Fruit fly (Drosophila melanogaster) whole organism, prepupa: Measurements from ENCODE around the gene CG33700.
A peak's percentile ranks its signal among the peaks of the same experiment; 100 is the strongest.

Experiments
- Blimp-1 ChIP-seq: fragments of 200-800 bp; sonication (Bioruptor generic); optimal IDR thresholded peaks from 3 replicates; lab custom pipeline; 2017; ENCODE audit warnings: missing biosample characterization, missing genetic modification characterization, mild to moderate bottlenecking, moderate library complexity, missing genetic modification reagents
- CG10631 ChIP-seq: fragments of 200-800 bp; sonication (Bioruptor generic); optimal IDR thresholded peaks from 2 replicates; lab custom pipeline; 2016; ENCODE audit warnings: missing biosample characterization, missing genetic modification characterization
- CG10669 ChIP-seq: fragments of 200-800 bp; sonication (Bioruptor generic); optimal IDR thresholded peaks from 3 replicates; lab custom pipeline; 2018; ENCODE audit warnings: missing biosample characterization, mild to moderate bottlenecking, missing genetic modification characterization, moderate library complexity
- CG11294 ChIP-seq: fragments of 200-800 bp; sonication (Bioruptor generic); IDR thresholded peaks from 2 replicates; pipeline ENCODE4 v1.3.6; 2022; ENCODE audit warnings: missing biosample characterization, missing genetic modification characterization
- CG11762 ChIP-seq: fragments of 200-800 bp; sonication (Bioruptor generic); optimal IDR thresholded peaks from 3 replicates; lab custom pipeline; 2016; ENCODE audit warnings: missing biosample characterization, missing genetic modification characterization; ENCODE audit not compliant: insufficient read depth
- CG15336 ChIP-seq: fragments of 200-800 bp; sonication (Bioruptor generic); IDR thresholded peaks from 2 replicates; pipeline ENCODE4 v1.3.6; 2022; ENCODE audit warnings: missing biosample characterization, missing genetic modification characterization
- CG16779 ChIP-seq: fragments of 200-800 bp; sonication (Bioruptor generic); optimal IDR thresholded peaks from 3 replicates; lab custom pipeline; 2017; ENCODE audit warnings: missing biosample characterization, mild to moderate bottlenecking, missing genetic modification characterization
- CG3032 ChIP-seq: fragments of 200-800 bp; optimal IDR thresholded peaks from 2 replicates; lab custom pipeline; 2019; ENCODE audit warnings: missing biosample characterization, mild to moderate bottlenecking, missing genetic modification characterization, moderate library complexity
- CG32006 ChIP-seq: fragments of 200-800 bp; sonication (Bioruptor generic); optimal IDR thresholded peaks from 3 replicates; lab custom pipeline; 2017; ENCODE audit warnings: missing biosample characterization, mild to moderate bottlenecking, missing genetic modification characterization
- CG34406 ChIP-seq: fragments of 200-800 bp; sonication (Bioruptor generic); optimal IDR thresholded peaks from 3 replicates; lab custom pipeline; 2016; ENCODE audit warnings: missing biosample characterization, missing genetic modification characterization
- CG4318 ChIP-seq: fragments of 200-800 bp; sonication (Bioruptor generic); optimal IDR thresholded peaks from 3 replicates; lab custom pipeline; 2017; ENCODE audit warnings: missing biosample characterization, mild to moderate bottlenecking, missing genetic modification characterization
- CG6163 ChIP-seq: fragments of 200-800 bp; sonication (Bioruptor generic); IDR thresholded peaks from 3 replicates; pipeline ENCODE4 v1.3.6; 2022; ENCODE audit warnings: missing biosample characterization, missing genetic modification characterization
- CG6792 ChIP-seq: fragments of 200-800 bp; sonication (Bioruptor generic); optimal IDR thresholded peaks from 3 replicates; lab custom pipeline; 2016; ENCODE audit warnings: missing biosample characterization, missing genetic modification characterization
- CG6808 ChIP-seq: fragments of 200-800 bp; sonication (Bioruptor generic); optimal IDR thresholded peaks from 3 replicates; lab custom pipeline; 2017; ENCODE audit warnings: missing biosample characterization, missing genetic modification characterization, mild to moderate bottlenecking, moderate library complexity, missing genetic modification reagents
- CG6854 ChIP-seq: fragments of 200-800 bp; sonication (Bioruptor generic); optimal IDR thresholded peaks from 2 replicates; lab custom pipeline; 2017; ENCODE audit warnings: missing biosample characterization, mild to moderate bottlenecking, missing genetic modification characterization
- CG8119 ChIP-seq: fragments of 200-800 bp; sonication (Bioruptor generic); IDR thresholded peaks from 3 replicates; pipeline ENCODE4 v1.3.6; 2022; ENCODE audit warnings: missing biosample characterization, missing genetic modification characterization
- CG8632 ChIP-seq: fragments of 200-800 bp; sonication (Bioruptor generic); optimal IDR thresholded peaks from 3 replicates; lab custom pipeline; 2016; ENCODE audit warnings: missing biosample characterization, missing genetic modification characterization
- Eip75B ChIP-seq: fragments of 200-800 bp; sonication (Bioruptor generic); optimal IDR thresholded peaks from 3 replicates; lab custom pipeline; 2016; ENCODE audit warnings: missing biosample characterization, missing genetic modification characterization
- Eip78C ChIP-seq: fragments of 200-800 bp; sonication (Bioruptor generic); peaks from one replicate; lab custom pipeline; 2016; ENCODE audit warnings: missing biosample characterization, missing genetic modification characterization
- Eip93F ChIP-seq: fragments of 200-800 bp; sonication (Bioruptor generic); optimal IDR thresholded peaks from 2 replicates; lab custom pipeline; 2016; ENCODE audit warnings: missing biosample characterization, mild to moderate bottlenecking, missing genetic modification characterization
- Ets96B ChIP-seq: fragments of 200-800 bp; optimal IDR thresholded peaks from 2 replicates; lab custom pipeline; 2019; ENCODE audit warnings: missing biosample characterization, mild to moderate bottlenecking, missing genetic modification characterization, moderate library complexity
- Gug ChIP-seq: fragments of 200-800 bp; sonication (Bioruptor generic); IDR thresholded peaks from 2 replicates; pipeline ENCODE4 v1.3.6; 2022; ENCODE audit warnings: missing biosample characterization, missing genetic modification characterization
- Hr38 ChIP-seq: sonication (Bioruptor generic); optimal IDR thresholded peaks from 2 replicates; lab custom pipeline; 2016; ENCODE audit warnings: missing biosample characterization, missing genetic modification characterization
- Hr39 ChIP-seq: fragments of 200-800 bp; sonication (Bioruptor generic); optimal IDR thresholded peaks from 2 replicates; lab custom pipeline; 2016; ENCODE audit warnings: missing biosample characterization, missing genetic modification characterization
- Hr4 ChIP-seq: fragments of 200-800 bp; sonication (Bioruptor generic); optimal IDR thresholded peaks from 3 replicates; lab custom pipeline; 2016; ENCODE audit warnings: missing biosample characterization, missing genetic modification characterization
- Lpt ChIP-seq: fragments of 200-800 bp; sonication (Bioruptor generic); optimal IDR thresholded peaks from 3 replicates; lab custom pipeline; 2016; ENCODE audit warnings: missing biosample characterization, missing genetic modification characterization
- OdsH ChIP-seq: fragments of 200-800 bp; sonication (Bioruptor generic); optimal IDR thresholded peaks from 3 replicates; lab custom pipeline; 2016; ENCODE audit warnings: missing biosample characterization, missing genetic modification characterization
- Smox ChIP-seq: fragments of 200-800 bp; sonication (Bioruptor generic); optimal IDR thresholded peaks from 3 replicates; lab custom pipeline; 2016; ENCODE audit warnings: missing biosample characterization, missing genetic modification characterization
- Sox102F ChIP-seq: fragments of 200-800 bp; sonication (Bioruptor generic); optimal IDR thresholded peaks from 2 replicates; lab custom pipeline; 2016; ENCODE audit warnings: missing biosample characterization, mild to moderate bottlenecking, missing genetic modification characterization
- achi ChIP-seq: fragments of 200-800 bp; sonication (Bioruptor generic); optimal IDR thresholded peaks from 3 replicates; lab custom pipeline; 2016; ENCODE audit warnings: missing biosample characterization, missing genetic modification characterization
- acj6 ChIP-seq: fragments of 200-800 bp; sonication (Bioruptor generic); optimal IDR thresholded peaks from 3 replicates; lab custom pipeline; 2016; ENCODE audit warnings: missing biosample characterization, missing genetic modification characterization
- cyc ChIP-seq: fragments of 200-800 bp; sonication (Bioruptor generic); optimal IDR thresholded peaks from 3 replicates; lab custom pipeline; 2016; ENCODE audit warnings: missing biosample characterization, missing genetic modification characterization
- dsx ChIP-seq: fragments of 200-800 bp; optimal IDR thresholded peaks from 3 replicates; lab custom pipeline; 2019; ENCODE audit warnings: missing biosample characterization, mild to moderate bottlenecking, missing genetic modification characterization, moderate library complexity; ENCODE audit not compliant: poor library complexity, severe bottlenecking
- eg ChIP-seq: fragments of 200-800 bp; sonication (Bioruptor generic); IDR thresholded peaks from 3 replicates; pipeline ENCODE4 v1.3.6; 2022; ENCODE audit warnings: missing biosample characterization, missing genetic modification characterization
- esn ChIP-seq: fragments of 200-800 bp; sonication (Bioruptor generic); optimal IDR thresholded peaks from 2 replicates; lab custom pipeline; 2016; ENCODE audit warnings: missing biosample characterization, mild to moderate bottlenecking, missing genetic modification characterization, moderate library complexity
- fd85E ChIP-seq: fragments of 200-800 bp; sonication (Bioruptor generic); optimal IDR thresholded peaks from 3 replicates; lab custom pipeline; 2016; ENCODE audit warnings: missing biosample characterization, missing genetic modification characterization
- fkh ChIP-seq: fragments of 200-800 bp; sonication (Bioruptor generic); optimal IDR thresholded peaks from 3 replicates; lab custom pipeline; 2017; ENCODE audit warnings: missing biosample characterization, mild to moderate bottlenecking, missing genetic modification characterization, moderate library complexity
- lz ChIP-seq: fragments of 200-800 bp; sonication (Bioruptor generic); optimal IDR thresholded peaks from 3 replicates; lab custom pipeline; 2016; ENCODE audit warnings: missing biosample characterization, missing genetic modification characterization
- pdm3 ChIP-seq: fragments of 200-800 bp; sonication (Bioruptor generic); optimal IDR thresholded peaks from 3 replicates; lab custom pipeline; 2016; ENCODE audit warnings: missing biosample characterization, missing genetic modification characterization
- salr ChIP-seq, 2 experiments: fragments of 200-800 bp; sonication (Bioruptor generic); optimal IDR thresholded peaks; 3 replicates each; lab custom pipeline; 2016 to 2018; ENCODE audit warnings: missing biosample characterization in 2 of 2, missing genetic modification characterization in 2 of 2, mild to moderate bottlenecking in 1 of 2
- spab ChIP-seq: fragments of 200-800 bp; sonication (Bioruptor generic); optimal IDR thresholded peaks from 2 replicates; lab custom pipeline; 2017; ENCODE audit warnings: missing biosample characterization, mild to moderate bottlenecking, missing genetic modification characterization, missing genetic modification reagents
- ss ChIP-seq, 2 experiments: fragments of 200-800 bp; sonication (Bioruptor generic); optimal IDR thresholded peaks; 2 replicates in 1 of 2; 3 replicates in 1 of 2; lab custom pipeline; 2017 to 2018; ENCODE audit warnings: mild to moderate bottlenecking in 2 of 2, missing biosample characterization in 2 of 2, missing genetic modification characterization in 2 of 2, moderate library complexity in 1 of 2
- svp ChIP-seq: fragments of 200-800 bp; sonication (Bioruptor generic); peaks from one replicate; lab custom pipeline; 2016; ENCODE audit warnings: missing biosample characterization, missing genetic modification characterization
- topi ChIP-seq: fragments of 200-800 bp; sonication (Bioruptor generic); optimal IDR thresholded peaks from 3 replicates; lab custom pipeline; 2016; ENCODE audit warnings: missing biosample characterization, missing genetic modification characterization
- vri ChIP-seq: fragments of 200-800 bp; sonication (Bioruptor generic); optimal IDR thresholded peaks from 3 replicates; lab custom pipeline; 2016; ENCODE audit warnings: missing biosample characterization, mild to moderate bottlenecking, missing genetic modification characterization

The CG33700 gene

DNA sequence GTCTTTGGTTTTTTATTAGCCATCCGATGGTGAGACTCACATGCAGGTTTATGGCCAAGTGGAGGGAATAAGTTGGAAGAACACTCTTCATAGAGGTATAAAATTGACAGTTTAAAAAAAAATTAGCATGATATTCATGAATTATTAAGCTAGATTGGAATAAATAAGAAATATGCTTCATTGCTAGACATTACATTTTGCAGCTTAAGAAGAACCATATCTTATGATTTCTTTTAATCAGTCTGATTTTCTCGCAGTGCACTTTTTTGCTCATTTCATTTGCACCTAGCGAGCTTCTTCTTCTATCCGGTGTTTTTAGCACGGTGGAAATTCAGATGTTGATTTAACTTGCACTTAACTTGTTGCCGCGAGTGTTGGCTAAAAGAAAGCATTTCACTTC is 44.5 kb upstream of the CG33700 start (continued):
- TF ChIP-seq vri (no peak), CG3032 (tag; lab: Kevin White, UChicago) (no peak), OdsH (no peak), CG11762 (GFP tag; lab: Kevin White, UChicago) (no peak)

DNA sequence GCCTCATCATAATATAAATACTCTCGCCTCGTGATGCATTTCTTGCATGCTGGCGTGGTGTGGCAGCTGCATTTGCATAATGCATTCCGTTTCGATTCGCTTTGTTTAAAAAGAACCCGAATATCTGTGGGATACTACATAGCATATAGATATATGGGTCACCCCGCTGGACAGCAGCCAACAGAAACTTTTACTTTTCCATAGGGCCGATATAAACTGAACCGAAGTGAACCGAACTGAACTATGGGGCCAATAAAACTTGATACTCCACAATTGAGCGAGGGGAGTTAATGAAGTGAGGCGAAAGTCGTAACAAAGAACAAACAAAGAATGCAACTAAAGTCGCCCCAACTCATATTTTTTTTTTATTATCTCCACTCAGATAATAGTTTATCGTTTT is 43.9 kb upstream of the CG33700 start:
- TF ChIP-seq Eip78C (GFP tag; lab: Kevin White, UChicago) (peak; percentile 8), Lpt (GFP tag; lab: Kevin White, UChicago) (no peak)

DNA sequence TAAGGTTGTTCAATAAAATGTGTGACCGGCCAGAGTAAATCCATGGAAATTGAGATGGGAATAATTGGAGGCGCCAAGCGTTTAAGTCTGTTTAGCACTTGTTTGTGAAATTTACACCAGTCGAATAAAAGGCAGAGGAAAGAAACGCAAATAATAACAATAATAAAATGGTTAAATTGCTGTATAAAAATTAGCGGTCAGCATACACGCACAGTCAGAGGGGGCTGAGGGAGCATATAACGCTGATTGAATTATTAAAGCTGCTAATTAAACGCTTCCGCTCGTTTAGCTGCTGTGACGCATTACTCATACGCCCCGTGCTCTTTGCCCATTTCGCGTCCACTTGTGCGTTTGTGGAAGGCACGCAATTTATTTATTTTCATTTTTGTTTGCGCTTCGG is 42.4 kb upstream of the CG33700 start:
- TF ChIP-seq fkh (GFP tag; lab: Kevin White, UChicago) (peak; percentile 62), CG32006 (no peak)

DNA sequence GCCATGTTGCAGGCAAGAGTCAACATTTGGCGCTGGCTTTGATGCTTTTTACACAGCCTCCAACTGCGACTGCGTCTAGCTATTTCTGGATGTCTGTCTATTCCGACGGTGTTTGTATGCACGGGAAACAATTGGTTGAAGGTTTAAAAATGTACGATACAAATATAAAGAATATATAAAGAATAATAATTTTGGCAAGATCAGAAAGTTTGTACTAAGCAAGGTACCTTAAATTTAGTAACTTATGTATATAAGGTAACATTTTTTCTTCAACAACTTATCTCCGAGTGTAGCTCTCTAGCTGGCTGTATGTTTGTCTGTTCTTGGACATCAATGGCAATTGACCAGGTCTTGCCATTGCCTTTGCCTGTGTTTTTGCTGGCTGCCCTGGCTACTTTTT is 41.5 kb upstream of the CG33700 start:
- TF ChIP-seq CG10669 (GFP tag; lab: Kevin White, UChicago), result peak; percentile 13
- peak; percentile 76 for TF ChIP-seq Eip78C (GFP tag; lab: Kevin White, UChicago)
- no peak for TF ChIP-seq Hr38 (GFP tag; lab: Kevin White, UChicago)
- TF ChIP-seq fd85E (GFP tag; lab: Kevin White, UChicago), result no peak
- peak; percentile 42 for TF ChIP-seq acj6
- TF ChIP-seq Eip75B (GFP tag; lab: Kevin White, UChicago), result peak; percentile 37
- no peak for TF ChIP-seq cyc
- peak; percentile 90 for TF ChIP-seq CG8119 (GFP tag; lab: Robert Waterston, UW)
- TF ChIP-seq esn, result no peak
- peak; percentile 56 for TF ChIP-seq Ets96B (tag; lab: Kevin White, UChicago)
- TF ChIP-seq lz, result no peak
- TF ChIP-seq CG8632, result no peak
- TF ChIP-seq eg (GFP tag; lab: Robert Waterston, UW), result peak; percentile 87
- peak; percentile 31 for TF ChIP-seq dsx (GFP tag; lab: Kevin White, UChicago)
- peak; percentile 73 for TF ChIP-seq OdsH
- peak; percentile 3 for TF ChIP-seq CG6792 (GFP tag; lab: Kevin White, UChicago)
- TF ChIP-seq CG6808 (GFP tag; lab: Kevin White, UChicago), result peak; percentile 38
- peak; percentile 1 for TF ChIP-seq CG11762 (GFP tag; lab: Kevin White, UChicago)
- peak; percentile 91 for TF ChIP-seq CG32006
- peak; percentile 76 for TF ChIP-seq Gug (GFP tag; lab: Robert Waterston, UW)
- TF ChIP-seq CG6163 (GFP tag; lab: Robert Waterston, UW), result peak; percentile 87
- TF ChIP-seq Smox (GFP tag; lab: Kevin White, UChicago), result no peak
- no peak for TF ChIP-seq fkh (GFP tag; lab: Kevin White, UChicago)
- peak; percentile 34 for TF ChIP-seq CG16779 (tag; lab: Kevin White, UChicago)
- TF ChIP-seq CG15336 (GFP tag; lab: Robert Waterston, UW), result peak; percentile 94
- peak; percentile 40 for TF ChIP-seq CG3032 (tag; lab: Kevin White, UChicago)
- peak; percentile 48 for TF ChIP-seq pdm3
- TF ChIP-seq CG34406 (GFP tag; lab: Kevin White, UChicago), result no peak
- no peak for TF ChIP-seq vri
- TF ChIP-seq Blimp-1, result no peak
- TF ChIP-seq CG6854 (GFP tag; lab: Kevin White, UChicago), result no peak
- TF ChIP-seq Hr39 (GFP tag; lab: Kevin White, UChicago), result no peak
- TF ChIP-seq Hr4, result peak; percentile 88
- TF ChIP-seq salr (GFP tag; optimal IDR thresholded peaks at IDR 0.05; lab: Kevin White, UChicago), result peak in 1 of 2 experiments; percentile 70
- TF ChIP-seq CG11294 (GFP tag; lab: Robert Waterston, UW), result peak; percentile 55
- TF ChIP-seq ss (GFP tag; optimal IDR thresholded peaks at IDR 0.05; lab: Kevin White, UChicago), result no peak
- peak; percentile 80 for TF ChIP-seq CG4318
- TF ChIP-seq Lpt (GFP tag; lab: Kevin White, UChicago), result peak; percentile 75
- TF ChIP-seq CG10631 (GFP tag; lab: Kevin White, UChicago), result peak; percentile 67
- no peak for TF ChIP-seq Eip93F (GFP tag; lab: Kevin White, UChicago)
- TF ChIP-seq spab, result no peak
- no peak for TF ChIP-seq Sox102F (GFP tag; lab: Kevin White, UChicago)
- TF ChIP-seq svp (GFP tag; lab: Kevin White, UChicago), result no peak
- no peak for TF ChIP-seq topi (GFP tag; lab: Kevin White, UChicago)
- peak; percentile 70 for TF ChIP-seq achi (GFP tag; lab: Kevin White, UChicago)
